Fruit fly (Drosophila melanogaster) whole organism, embryonic: Measurements from ENCODE around the gene pico.

ENCODE experiments used
- ATbp ChIP-seq: fragments of 200-800 bp; sonication (Bioruptor generic); optimal IDR thresholded peaks from 2 replicates; lab custom pipeline; 2017; ENCODE audit warnings: missing biosample characterization, mild to moderate bottlenecking, missing genetic modification characterization, missing genetic modification reagents
- Adf1 ChIP-seq: fragments of 200-800 bp; sonication (Bioruptor generic); IDR thresholded peaks from 2 replicates; pipeline ENCODE4 v1.3.6; 2022; ENCODE audit warnings: missing biosample characterization, missing genetic modification characterization
- CG1024 ChIP-seq: fragments of 200-800 bp; sonication (Bioruptor generic); IDR thresholded peaks from 2 replicates; pipeline ENCODE4 v1.3.6; 2022; ENCODE audit warnings: missing biosample characterization, missing genetic modification characterization
- CG10366 ChIP-seq: fragments of 200-800 bp; sonication (Bioruptor generic); IDR thresholded peaks from 2 replicates; pipeline ENCODE4 v1.3.6; 2022; ENCODE audit warnings: missing biosample characterization, missing genetic modification characterization
- CG11398 ChIP-seq: fragments of 200-800 bp; sonication (Bioruptor generic); optimal IDR thresholded peaks from 2 replicates; lab custom pipeline; 2016; ENCODE audit warnings: missing biosample characterization, missing genetic modification characterization
- CG11696 ChIP-seq: fragments of 200-800 bp; sonication (Bioruptor generic); IDR thresholded peaks from 2 replicates; pipeline ENCODE4 v1.3.6; 2022; ENCODE audit warnings: missing biosample characterization, missing genetic modification characterization
- CG12155 ChIP-seq: fragments of 200-800 bp; sonication (Bioruptor generic); optimal IDR thresholded peaks from 3 replicates; lab custom pipeline; 2016; ENCODE audit warnings: missing biosample characterization, missing genetic modification characterization
- CG2199 ChIP-seq: fragments of 200-800 bp; sonication (Bioruptor generic); IDR thresholded peaks from 3 replicates; pipeline ENCODE4 v1.3.6; 2022; ENCODE audit warnings: missing biosample characterization, missing genetic modification characterization
- CG2678 ChIP-seq: fragments of 200-800 bp; sonication (Bioruptor generic); optimal IDR thresholded peaks from 3 replicates; lab custom pipeline; 2019; ENCODE audit warnings: missing biosample characterization, mild to moderate bottlenecking, missing genetic modification characterization, moderate library complexity
- CG2712 ChIP-seq: fragments of 200-800 bp; optimal IDR thresholded peaks from 3 replicates; lab custom pipeline; 2019; ENCODE audit warnings: missing biosample characterization, mild to moderate bottlenecking, missing genetic modification characterization, moderate library complexity
- CG33557 ChIP-seq: fragments of 200-800 bp; sonication (Bioruptor generic); optimal IDR thresholded peaks from 2 replicates; lab custom pipeline; 2019; ENCODE audit warnings: missing biosample characterization, mild to moderate bottlenecking, missing genetic modification characterization, moderate library complexity
- CG3838 ChIP-seq: fragments of 200-800 bp; sonication (Bioruptor generic); optimal IDR thresholded peaks from 3 replicates; lab custom pipeline; 2016; ENCODE audit warnings: missing biosample characterization, missing genetic modification characterization
- CG43689 ChIP-seq: fragments of 200-800 bp; sonication (Bioruptor generic); IDR thresholded peaks from 2 replicates; pipeline ENCODE4 v1.3.6; 2022; ENCODE audit warnings: missing biosample characterization, missing genetic modification characterization
- CG4617 ChIP-seq: fragments of 200-800 bp; sonication (Bioruptor generic); optimal IDR thresholded peaks from 3 replicates; lab custom pipeline; 2016; ENCODE audit warnings: missing biosample characterization, missing genetic modification characterization, borderline replicate concordance
- CG4707 ChIP-seq: fragments of 200-800 bp; sonication (Bioruptor generic); optimal IDR thresholded peaks from 2 replicates; lab custom pipeline; 2018; ENCODE audit warnings: missing biosample characterization, mild to moderate bottlenecking, missing genetic modification characterization, moderate library complexity
- CG4730 ChIP-seq: fragments of 200-800 bp; sonication (Bioruptor generic); IDR thresholded peaks from 2 replicates; pipeline ENCODE4 v1.3.6; 2022; ENCODE audit warnings: missing biosample characterization, missing genetic modification characterization
- CG6175 ChIP-seq: fragments of 200-800 bp; sonication (Bioruptor generic); IDR thresholded peaks from 3 replicates; pipeline ENCODE4 v1.3.6; 2022; ENCODE audit warnings: missing biosample characterization, missing genetic modification characterization
- CG6854 ChIP-seq: fragments of 200-800 bp; sonication (Bioruptor generic); optimal IDR thresholded peaks from 3 replicates; lab custom pipeline; 2017; ENCODE audit warnings: missing biosample characterization, mild to moderate bottlenecking, missing genetic modification characterization
- CG7357 ChIP-seq: fragments of 200-800 bp; sonication (Bioruptor generic); IDR thresholded peaks from 3 replicates; pipeline ENCODE4 v1.3.6; 2022; ENCODE audit warnings: missing biosample characterization, missing genetic modification characterization
- CG7839 ChIP-seq: fragments of 200-800 bp; sonication (Bioruptor generic); optimal IDR thresholded peaks from 3 replicates; lab custom pipeline; 2018; ENCODE audit warnings: missing biosample characterization, mild to moderate bottlenecking, missing genetic modification characterization, moderate library complexity
- CG7987 ChIP-seq: fragments of 200-800 bp; sonication (Bioruptor generic); optimal IDR thresholded peaks from 2 replicates; lab custom pipeline; 2018; ENCODE audit warnings: missing biosample characterization, mild to moderate bottlenecking, missing genetic modification characterization, moderate library complexity
- Dp ChIP-seq: fragments of 200-800 bp; sonication (Bioruptor generic); optimal IDR thresholded peaks from 2 replicates; lab custom pipeline; 2018; ENCODE audit warnings: missing biosample characterization, mild to moderate bottlenecking, missing genetic modification characterization, moderate library complexity
- GATAe ChIP-seq: fragments of 200-800 bp; sonication (Bioruptor generic); conservative IDR thresholded peaks from 2 replicates; pipeline ENCODE4 v1.3.6; 2022; ENCODE audit warnings: missing biosample characterization, missing genetic modification characterization
- HmgD ChIP-seq: fragments of 200-800 bp; sonication (Bioruptor generic); optimal IDR thresholded peaks from 3 replicates; lab custom pipeline; 2016; ENCODE audit warnings: missing biosample characterization, missing genetic modification characterization
- Jarid2 ChIP-seq: fragments of 200-800 bp; sonication (Bioruptor generic); optimal IDR thresholded peaks from 3 replicates; lab custom pipeline; 2017; ENCODE audit warnings: mild to moderate bottlenecking, missing biosample characterization, missing genetic modification reagents, missing genetic modification characterization
- Lhr ChIP-seq: fragments of 200-800 bp; sonication (Bioruptor generic); optimal IDR thresholded peaks from 3 replicates; lab custom pipeline; 2017; ENCODE audit warnings: mild to moderate bottlenecking, missing biosample characterization, missing genetic modification reagents, missing genetic modification characterization
- Lpt ChIP-seq: fragments of >200 bp; optimal IDR thresholded peaks from 2 replicates; lab custom pipeline; 2018; ENCODE audit warnings: missing biosample characterization, missing genetic modification characterization
- Neu2 ChIP-seq: fragments of 200-800 bp; sonication (Bioruptor generic); optimal IDR thresholded peaks from 3 replicates; lab custom pipeline; 2016; ENCODE audit warnings: missing biosample characterization, missing genetic modification characterization, borderline replicate concordance
- PHDP ChIP-seq: fragments of 200-800 bp; sonication (Bioruptor generic); optimal IDR thresholded peaks from 3 replicates; lab custom pipeline; 2018; ENCODE audit warnings: missing biosample characterization, mild to moderate bottlenecking, missing genetic modification characterization, moderate library complexity
- Xbp1 ChIP-seq: fragments of 200-800 bp; sonication (Bioruptor generic); optimal IDR thresholded peaks from 3 replicates; lab custom pipeline; 2016; ENCODE audit warnings: missing biosample characterization, mild to moderate bottlenecking, missing genetic modification characterization
- bowl ChIP-seq: fragments of 200-800 bp; sonication (Bioruptor generic); IDR thresholded peaks from 2 replicates; pipeline ENCODE4 v1.3.6; 2022; ENCODE audit warnings: missing biosample characterization, missing genetic modification characterization
- chif ChIP-seq, 2 experiments: fragments of 200-800 bp; sonication (Bioruptor generic); optimal IDR thresholded peaks; 3 replicates each; lab custom pipeline; 2016; ENCODE audit warnings: missing biosample characterization in 2 of 2, missing genetic modification characterization in 2 of 2
- chm ChIP-seq: fragments of 200-800 bp; sonication (Bioruptor generic); IDR thresholded peaks from 2 replicates; pipeline ENCODE4 v1.3.6; 2022; ENCODE audit warnings: missing biosample characterization, missing genetic modification characterization
- chn ChIP-seq: fragments of 200-800 bp; sonication (Bioruptor generic); optimal IDR thresholded peaks from 2 replicates; lab custom pipeline; 2016; ENCODE audit warnings: missing biosample characterization, missing genetic modification characterization
- crp ChIP-seq, 2 experiments: fragments of 200-800 bp; sonication (Bioruptor generic); optimal IDR thresholded peaks; 2 replicates in 1 of 2; 3 replicates in 1 of 2; lab custom pipeline; 2017; ENCODE audit warnings: missing biosample characterization in 2 of 2, missing genetic modification characterization in 2 of 2, mild to moderate bottlenecking in 1 of 2, moderate library complexity in 1 of 2
- dati ChIP-seq: fragments of 200-800 bp; sonication (Bioruptor generic); IDR thresholded peaks from 2 replicates; pipeline ENCODE4 v1.3.6; 2022; ENCODE audit warnings: missing biosample characterization, missing genetic modification characterization
- disco-r ChIP-seq: fragments of 200-800 bp; sonication (Bioruptor generic); optimal IDR thresholded peaks from 2 replicates; lab custom pipeline; 2016; ENCODE audit warnings: missing biosample characterization, missing genetic modification characterization
- esg ChIP-seq: fragments of 200-800 bp; sonication (Bioruptor generic); conservative IDR thresholded peaks from 2 replicates; pipeline ENCODE4 v1.3.6; 2022; ENCODE audit warnings: missing biosample characterization, missing genetic modification characterization
- fd102C ChIP-seq: fragments of 200-800 bp; sonication (Bioruptor generic); optimal IDR thresholded peaks from 2 replicates; lab custom pipeline; 2018; ENCODE audit warnings: missing biosample characterization, mild to moderate bottlenecking, missing genetic modification characterization, moderate library complexity
- klu ChIP-seq: fragments of 200-800 bp; sonication (Bioruptor generic); IDR thresholded peaks from 2 replicates; pipeline ENCODE4 v1.3.6; 2022; ENCODE audit warnings: missing biosample characterization, missing genetic modification characterization
- mirr ChIP-seq: fragments of 200-800 bp; sonication (Bioruptor generic); optimal IDR thresholded peaks from 3 replicates; lab custom pipeline; 2018; ENCODE audit warnings: missing biosample characterization, mild to moderate bottlenecking, missing genetic modification characterization
- nom ChIP-seq: fragments of 200-800 bp; sonication (Bioruptor generic); optimal IDR thresholded peaks from 2 replicates; lab custom pipeline; 2017; ENCODE audit warnings: missing biosample characterization, missing genetic modification characterization, mild to moderate bottlenecking, moderate library complexity, missing genetic modification reagents
- org-1 ChIP-seq: fragments of 200-800 bp; sonication (Bioruptor generic); optimal IDR thresholded peaks from 2 replicates; lab custom pipeline; 2017; ENCODE audit warnings: missing biosample characterization, missing genetic modification characterization
- otp ChIP-seq: fragments of 200-800 bp; sonication (Bioruptor generic); IDR thresholded peaks from 3 replicates; pipeline ENCODE4, ENCODE4 v1.3.6; 2022; ENCODE audit warnings: missing biosample characterization, missing genetic modification characterization
- pb ChIP-seq: fragments of 200-800 bp; sonication (Bioruptor generic); optimal IDR thresholded peaks from 3 replicates; lab custom pipeline; 2016; ENCODE audit warnings: missing biosample characterization, missing genetic modification characterization
- pum ChIP-seq: fragments of 200-800 bp; sonication (Bioruptor generic); optimal IDR thresholded peaks from 2 replicates; lab custom pipeline; 2016; ENCODE audit warnings: missing biosample characterization, missing genetic modification characterization
- ranshi ChIP-seq: fragments of 200-800 bp; sonication (Bioruptor generic); IDR thresholded peaks from 2 replicates; pipeline ENCODE4 v1.3.6; 2022; ENCODE audit warnings: missing biosample characterization, missing genetic modification characterization
- sr ChIP-seq: fragments of 200-800 bp; sonication (Bioruptor generic); IDR thresholded peaks from 3 replicates; pipeline ENCODE4 v1.3.6; 2022; ENCODE audit warnings: missing biosample characterization, missing genetic modification characterization
- tap ChIP-seq: fragments of 200-800 bp; optimal IDR thresholded peaks from 3 replicates; lab custom pipeline; 2019; ENCODE audit warnings: missing biosample characterization, mild to moderate bottlenecking, missing genetic modification characterization, moderate library complexity
- wor ChIP-seq: fragments of 200-800 bp; sonication (Bioruptor generic); IDR thresholded peaks from 2 replicates; pipeline ENCODE4 v1.3.6; 2022; ENCODE audit warnings: missing biosample characterization, missing genetic modification characterization

Gene pico

DNA sequence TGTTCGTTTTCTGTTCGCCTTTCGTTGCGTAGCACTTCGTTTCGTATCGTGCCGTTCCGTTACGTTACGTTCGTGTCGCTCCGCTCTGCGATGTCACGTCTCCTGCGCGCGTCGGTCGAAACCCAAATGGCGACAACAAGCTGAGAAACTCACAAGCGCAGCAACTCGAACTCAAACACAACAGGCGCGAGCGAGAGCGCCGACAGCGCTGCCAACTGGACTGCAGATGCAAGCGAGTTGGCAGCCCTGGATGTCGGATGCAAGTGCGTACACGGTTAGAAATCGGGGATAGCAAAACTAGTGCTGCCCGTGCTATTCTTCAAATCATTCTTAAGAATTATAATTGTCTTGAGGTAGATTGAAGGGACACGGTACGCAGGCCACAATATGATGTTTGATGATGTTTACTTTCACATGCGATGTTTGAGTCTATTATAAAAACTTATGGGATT, 3.5 kb downstream of the pico start (continued):
- TF ChIP-seq CG7839 (tag; lab: Kevin White, UChicago) (peak; percentile 67), CG10366 (GFP tag; lab: Robert Waterston, UW) (peak; percentile 66), org-1 (GFP tag; lab: Kevin White, UChicago) (peak; percentile 63), Neu2 (GFP tag; lab: Kevin White, UChicago) (peak; percentile 52), CG11696 (no peak), GATAe (no peak), CG4730 (GFP tag; lab: Robert Waterston, UW) (peak; percentile 49), sr (peak; percentile 17; the same call in 1 of the 3 replicates), otp (GFP tag; lab: Robert Waterston, UW) (peak; percentile 64; the same call in 2 of the 3 replicates), CG4617 (GFP tag; lab: Kevin White, UChicago) (no peak), CG7987 (peak; percentile 20), PHDP (tag; lab: Kevin White, UChicago) (peak; percentile 47), CG6854 (GFP tag; lab: Kevin White, UChicago) (peak; percentile 23), nom (GFP tag; lab: Kevin White, UChicago) (peak; percentile 53), Dp (GFP tag; lab: Kevin White, UChicago) (peak; percentile 42), pum (GFP tag; lab: Kevin White, UChicago) (peak; percentile 75), ranshi (GFP tag; lab: Robert Waterston, UW) (peak; percentile 64), klu (peak; percentile 39; the same call in 1 of the 2 replicates), CG6175 (GFP tag; lab: Robert Waterston, UW) (peak; percentile 66), Xbp1 (peak; percentile 84), chn (GFP tag; lab: Kevin White, UChicago) (peak; percentile 82), mirr (GFP tag; lab: Kevin White, UChicago) (peak; percentile 48), ATbp (GFP tag; lab: Kevin White, UChicago) (peak; percentile 62), chm (GFP tag; lab: Robert Waterston, UW) (peak; percentile 76), CG7357 (GFP tag; lab: Robert Waterston, UW) (peak; percentile 65), wor (GFP tag; lab: Robert Waterston, UW) (peak; percentile 60; the same call in 1 of the 2 replicates), CG2678 (tag; lab: Kevin White, UChicago) (peak; percentile 68), fd102C (no peak), CG11398 (GFP tag; lab: Kevin White, UChicago) (no peak), Adf1 (GFP tag; lab: Robert Waterston, UW) (peak; percentile 60), CG4707 (GFP tag; lab: Kevin White, UChicago) (peak; percentile 9), CG2712 (peak; percentile 73), Lhr (GFP tag; lab: Kevin White, UChicago) (peak; percentile 48), CG3838 (GFP tag; lab: Kevin White, UChicago) (peak; percentile 16), disco-r (GFP tag; lab: Kevin White, UChicago) (peak; percentile 66), bowl (GFP tag; lab: Robert Waterston, UW) (no peak; the same call in 1 of the 2 replicates), CG33557 (GFP tag; lab: Kevin White, UChicago) (peak; percentile 0), CG2199 (GFP tag; lab: Robert Waterston, UW) (peak; percentile 91), tap (tag; lab: Kevin White, UChicago) (peak; percentile 2), CG12155 (GFP tag; lab: Kevin White, UChicago) (peak; percentile 46), chif (GFP tag; optimal IDR thresholded peaks at IDR 0.05; lab: Kevin White, UChicago) (peak; percentile 62 to 72), CG1024 (GFP tag; lab: Robert Waterston, UW) (peak; percentile 54), HmgD (GFP tag; lab: Kevin White, UChicago) (peak; percentile 76), esg (peak; percentile 69), pb (peak; percentile 49), Jarid2 (GFP tag; lab: Kevin White, UChicago) (peak; percentile 93), dati (peak; percentile 57; the same call in 1 of the 2 replicates), Lpt (GFP tag; lab: Kevin White, UChicago) (no peak), CG43689 (GFP tag; lab: Robert Waterston, UW) (peak; percentile 34; the same call in 1 of the 2 replicates), crp (GFP tag; optimal IDR thresholded peaks at IDR 0.05; lab: Kevin White, UChicago) (no peak)
